Worm (Caenorhabditis elegans): ENCODE results near the gene K10H10.5.

- TF ChIP-seq ces-1 (GFP tag; optimal IDR thresholded peaks at IDR 0.05) (no peak), sox-4 (tag; optimal IDR thresholded peaks at IDR 0.05) (no peak), mdl-1 (tag; optimal IDR thresholded peaks at IDR 0.05) (no peak), C34B4.2 (tag; optimal IDR thresholded peaks at IDR 0.05) (no peak), lin-15B (tag; optimal IDR thresholded peaks at IDR 0.05) (no peak), nhr-76 (tag; optimal IDR thresholded peaks at IDR 0.05) (no peak), aly-2 (tag; optimal IDR thresholded peaks at IDR 0.05) (no peak), unc-98 (GFP tag; IDR thresholded peaks at IDR 0.05) (no peak), elt-3 (tag; optimal IDR thresholded peaks at IDR 0.05) (no peak)
Measured at ce11 chrII:14451934-14452333, 49.6 kb upstream of the K10H10.5 start.

Data from whole organism, L1 larva.